Fruit fly (Drosophila melanogaster): ENCODE data around the gene Hph.

dm6 chr3R:5252853-5253252 lies 4.0 kb upstream of the Hph start, which contains the start of gene CG1113:
- TF ChIP-seq pan (optimal IDR thresholded peaks at IDR 0.05) (no peak), CG8478 (optimal IDR thresholded peaks at IDR 0.05) (no peak)

All from whole organism.